Fruit fly (Drosophila melanogaster) whole organism, embryonic: Measurements from ENCODE around the gene CG6106.

Source experiments
- CG5953 ChIP-seq: fragments of 200-800 bp; sonication (Bioruptor generic); IDR thresholded peaks from 2 replicates; pipeline ENCODE4 v1.3.6; 2022; ENCODE audit warnings: missing biosample characterization, missing genetic modification characterization
- CrebB ChIP-seq: fragments of 200-800 bp; sonication (Bioruptor generic); optimal IDR thresholded peaks from 3 replicates; lab custom pipeline; 2018; ENCODE audit warnings: missing biosample characterization, mild to moderate bottlenecking, missing genetic modification characterization
- H15 ChIP-seq: fragments of 200-800 bp; sonication (Bioruptor generic); IDR thresholded peaks from 3 replicates; pipeline ENCODE4 v1.3.6; 2022; ENCODE audit warnings: missing biosample characterization, missing genetic modification characterization
- cas ChIP-seq: fragments of 200-800 bp; sonication (Bioruptor generic); IDR thresholded peaks from 2 replicates; pipeline ENCODE4 v1.3.6; 2022; ENCODE audit warnings: missing biosample characterization, missing genetic modification characterization
- nerfin-2 ChIP-seq: fragments of 200-800 bp; sonication (Bioruptor generic); IDR thresholded peaks from 2 replicates; pipeline ENCODE4 v1.3.6; 2022; ENCODE audit warnings: missing biosample characterization, missing genetic modification characterization; ENCODE audit not compliant: partially characterized antibody
- psq ChIP-seq: fragments of 200-800 bp; sonication (Bioruptor generic); optimal IDR thresholded peaks from 2 replicates; lab custom pipeline; 2017; ENCODE audit warnings: missing biosample characterization, missing genetic modification characterization
- repo ChIP-seq: fragments of 200-800 bp; sonication (Bioruptor generic); optimal IDR thresholded peaks from 2 replicates; lab custom pipeline; 2016; ENCODE audit warnings: missing biosample characterization, missing genetic modification characterization
- slbo ChIP-seq: fragments of 200-800 bp; sonication (Bioruptor generic); IDR thresholded peaks from 2 replicates; pipeline ENCODE4 v1.3.6; 2022; ENCODE audit warnings: missing biosample characterization, missing genetic modification characterization

DNA sequence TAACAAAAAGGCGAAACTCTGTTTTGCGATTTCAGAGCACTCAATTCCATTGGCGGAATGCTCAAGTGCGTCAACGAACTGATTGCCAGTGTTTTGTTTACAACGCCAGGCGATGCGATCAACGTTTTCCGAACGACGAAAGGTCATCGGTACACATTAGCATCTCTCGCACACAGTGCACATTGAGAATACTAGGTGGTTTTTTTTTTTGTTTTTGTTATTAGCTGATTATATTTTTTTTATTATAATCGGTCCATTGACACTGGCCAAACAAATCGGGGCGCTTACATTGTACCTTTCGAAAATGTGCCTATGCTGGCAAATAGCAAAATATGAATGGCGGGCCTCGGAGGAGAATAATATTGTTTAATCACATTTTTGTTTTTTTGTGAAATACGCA is 36.5 kb downstream of the CG6106 start:
- TF ChIP-seq cas (GFP tag; lab: Robert Waterston, UW) (no peak), nerfin-2 (GFP tag; lab: Robert Waterston, UW) (no peak), CG5953 (GFP tag; lab: Robert Waterston, UW) (no peak), repo (no peak), CrebB (tag; lab: Kevin White, UChicago) (no peak), slbo (GFP tag; lab: Robert Waterston, UW) (no peak), psq (GFP tag; lab: Kevin White, UChicago) (no peak), H15 (GFP tag; lab: Robert Waterston, UW) (no peak)
